Worm (Caenorhabditis elegans) whole organism, L4/young adult: ENCODE data around the gene K11H3.2.

Experiments used
- W03F9.2 ChIP-seq: fragments of 150-350 bp; optimal IDR thresholded peaks from 2 replicates; lab custom pipeline; 2014; ENCODE audit warnings: missing biosample characterization, missing genetic modification characterization
- dao-5 ChIP-seq: sonication (generic microtip); optimal IDR thresholded peaks from 2 replicates; lab custom pipeline; 2016; ENCODE audit warnings: missing genotype, missing genetic modification characterization, moderate library complexity, missing compliant biosample characterization
- him-1 ChIP-seq: sonication (generic microtip); optimal IDR thresholded peaks from 2 replicates; lab custom pipeline; 2016; ENCODE audit warnings: missing genotype, missing genetic modification reagents, missing genetic modification characterization, missing compliant biosample characterization

K11H3.2 gene

ce11 chrIII:9823748-9824147 is 22.4 kb upstream of the K11H3.2 start:
- no peak for TF ChIP-seq dao-5 (tag; lab: Kevin White, UChicago)

- TF ChIP-seq W03F9.2 (no peak), him-1 (tag; lab: Kevin White, UChicago) (no peak), dao-5 (tag; lab: Kevin White, UChicago) (no peak)
These were observed 21.8 kb upstream of the K11H3.2 start, which contains the start of gene lin-52 for ce11 chrIII:9824330-9824934. Gene lin-52 (minus strand): TSS chrIII:9824750.

ce11 chrIII:9825073-9825828 is 20.9 kb upstream of the K11H3.2 start, which contains the start of gene ZK632.9:
Gene ZK632.9 (minus strand): TSS chrIII:9825432.
- TF ChIP-seq him-1 (tag; lab: Kevin White, UChicago) = no peak
- TF ChIP-seq dao-5 (tag; lab: Kevin White, UChicago) = no peak
- no peak for TF ChIP-seq W03F9.2

ce11 chrIII:9826005-9826404 is 20.2 kb upstream of the K11H3.2 start:
- TF ChIP-seq him-1 (tag; lab: Kevin White, UChicago) (no peak), W03F9.2 (no peak), dao-5 (tag; lab: Kevin White, UChicago) (no peak)

- TF ChIP-seq W03F9.2 (peak; percentile 85), dao-5 (tag; lab: Kevin White, UChicago) (no peak), him-1 (tag; lab: Kevin White, UChicago) (no peak)
These were observed 18.8 kb upstream of the K11H3.2 start, which contains the start of the genes ZK632.10 and ZK632.11 for ce11 chrIII:9827163-9827951. Gene ZK632.10 (minus strand): TSS chrIII:9827722. Gene ZK632.11 (plus strand): TSS chrIII:9827915.

- TF ChIP-seq dao-5 (tag; lab: Kevin White, UChicago) (no peak), him-1 (tag; lab: Kevin White, UChicago) (no peak), W03F9.2 (no peak)
These were observed 15.7 kb upstream of the K11H3.2 start, which contains the start of gene ZK632.12 for ce11 chrIII:9830502-9830901. Gene ZK632.12 (plus strand): TSS chrIII:9830802.

- TF ChIP-seq dao-5 (tag; lab: Kevin White, UChicago) (no peak), W03F9.2 (no peak), him-1 (tag; lab: Kevin White, UChicago) (no peak)
These were observed 13.6 kb upstream of the K11H3.2 start for ce11 chrIII:9832569-9832968.

- TF ChIP-seq W03F9.2 (no peak), him-1 (tag; lab: Kevin White, UChicago) (no peak), dao-5 (tag; lab: Kevin White, UChicago) (no peak)
These were observed 11.3 kb upstream of the K11H3.2 start, which contains the start of gene K11H3.8 for ce11 chrIII:9834888-9835287. Gene K11H3.8 (plus strand): TSS chrIII:9835188.

ce11 chrIII:9843715-9844114 is 2.5 kb upstream of the K11H3.2 start, which contains the start of gene K11H3.5:
Gene K11H3.5 (plus strand): TSS chrIII:9843768.
- TF ChIP-seq him-1 (tag; lab: Kevin White, UChicago) (no peak), dao-5 (tag; lab: Kevin White, UChicago) (no peak), W03F9.2 (no peak)

ce11 chrIII:9848083-9848482 is 1.9 kb downstream of the K11H3.2 start, which contains the start of gene mrpl-36:
Gene mrpl-36 (minus strand): TSS chrIII:9848116.
- TF ChIP-seq W03F9.2 (peak; percentile 69), dao-5 (tag; lab: Kevin White, UChicago) (no peak)

- TF ChIP-seq him-1 (tag; lab: Kevin White, UChicago) (no peak), W03F9.2 (no peak), dao-5 (tag; lab: Kevin White, UChicago) (no peak)
These were observed 2.4 kb downstream of the K11H3.2 start for ce11 chrIII:9848603-9849002.

ce11 chrIII:9849950-9850349 is 3.8 kb downstream of the K11H3.2 start:
- no peak for TF ChIP-seq dao-5 (tag; lab: Kevin White, UChicago)
- no peak for TF ChIP-seq him-1 (tag; lab: Kevin White, UChicago)
- no peak for TF ChIP-seq W03F9.2

ce11 chrIII:9850877-9851276 is 4.7 kb downstream of the K11H3.2 start:
- TF ChIP-seq W03F9.2 (no peak), him-1 (tag; lab: Kevin White, UChicago) (no peak)
